Worm (Caenorhabditis elegans) whole organism, L1 larva: Measurements from ENCODE around the gene lact-4.

Experiments
- C34B4.2 ChIP-seq: sonication (generic microtip); optimal IDR thresholded peaks from 2 replicates; lab custom pipeline; 2017; ENCODE audit warnings: mild to moderate bottlenecking, missing genetic modification characterization, missing compliant biosample characterization
- F16B12.6 ChIP-seq: fragments of 150-350 bp; optimal IDR thresholded peaks from 2 replicates; lab custom pipeline; 2014; ENCODE audit warnings: missing biosample characterization, missing genetic modification characterization
- Y116A8C.19 ChIP-seq: sonication (generic microtip); optimal IDR thresholded peaks from 2 replicates; lab custom pipeline; 2016; ENCODE audit warnings: missing compliant biosample characterization, missing genetic modification characterization, borderline replicate concordance
- alr-1 ChIP-seq: fragments of 200-800 bp; sonication (Bioruptor generic); optimal IDR thresholded peaks from 2 replicates; lab custom pipeline; 2018; ENCODE audit warnings: borderline replicate concordance, mild to moderate bottlenecking, missing genetic modification characterization, missing compliant biosample characterization
- aly-2 ChIP-seq: fragments of 150-350 bp; optimal IDR thresholded peaks from 2 replicates; lab custom pipeline; 2014; ENCODE audit warnings: missing biosample characterization, missing genetic modification characterization
- ama-1 ChIP-seq: fragments of 150-350 bp; optimal IDR thresholded peaks from 2 replicates; lab custom pipeline; 2014
- blmp-1 ChIP-seq: fragments of 150-350 bp; optimal IDR thresholded peaks from 2 replicates; lab custom pipeline; 2014; ENCODE audit warnings: missing biosample characterization, missing genetic modification characterization
- ceh-82 ChIP-seq, 3 experiments: fragments of 150-350 bp in 1 of 3; sonication (generic microtip) in 2 of 3; optimal IDR thresholded peaks; 2 replicates each; lab custom pipeline; 2014 to 2017; ENCODE audit warnings: missing biosample characterization in 3 of 3, missing genetic modification characterization in 3 of 3
- ceh-88 ChIP-seq: fragments of 200-800 bp; sonication (Bioruptor generic); IDR thresholded peaks from 2 replicates; pipeline ENCODE4 v1.3.6; 2022; ENCODE audit warnings: missing genetic modification characterization, missing compliant biosample characterization
- ces-1 ChIP-seq: fragments of 150-350 bp; optimal IDR thresholded peaks from 2 replicates; lab custom pipeline; 2014; ENCODE audit warnings: missing biosample characterization, missing genetic modification reagents, missing genetic modification characterization
- dpl-1 ChIP-seq, 3 experiments: fragments of 150-350 bp in 2 of 3; sonication (generic microtip) in 1 of 3; optimal IDR thresholded peaks; 2 replicates each; lab custom pipeline; 2014 to 2017; ENCODE audit warnings: missing biosample characterization in 3 of 3, missing genetic modification characterization in 3 of 3, missing genetic modification reagents in 3 of 3
- dsc-1 ChIP-seq: sonication (generic microtip); optimal IDR thresholded peaks from 2 replicates; lab custom pipeline; 2016; ENCODE audit warnings: mild to moderate bottlenecking, missing genetic modification characterization, missing compliant biosample characterization
- efl-1 ChIP-seq, 4 experiments: fragments of 150-350 bp; optimal IDR thresholded peaks in 3 of 4; peaks in 1 of 4; 1 replicate in 1 of 4; 2 replicates in 3 of 4; lab custom pipeline; 2014; ENCODE audit warnings: missing biosample characterization in 2 of 4, missing genetic modification characterization in 2 of 4, missing genetic modification reagents in 2 of 4
- efl-3 ChIP-seq: fragments of 200-800 bp; sonication (Bioruptor generic); optimal IDR thresholded peaks from 2 replicates; lab custom pipeline; 2018; ENCODE audit warnings: mild to moderate bottlenecking, missing genetic modification characterization, missing compliant biosample characterization
- elt-2 ChIP-seq: sonication (generic microtip); optimal IDR thresholded peaks from 2 replicates; lab custom pipeline; 2016; ENCODE audit warnings: missing genetic modification characterization, mild to moderate bottlenecking, inconsistent platforms, missing compliant biosample characterization, missing genetic modification reagents
- elt-3 ChIP-seq, 6 experiments: fragments of 150-350 bp in 1 of 6; sonication (generic microtip); optimal IDR thresholded peaks; 2 replicates each; lab custom pipeline; 2017 to 2018; ENCODE audit warnings: missing biosample characterization in 6 of 6, missing genetic modification characterization in 6 of 6, inconsistent platforms in 1 of 6
- grh-1 ChIP-seq: fragments of 200-800 bp; sonication (Bioruptor generic); IDR thresholded peaks from 2 replicates; pipeline ENCODE4 v1.3.6; 2022; ENCODE audit warnings: missing genetic modification reagents, missing genetic modification characterization, missing compliant biosample characterization
- hlh-4 ChIP-seq: sonication (generic microtip); optimal IDR thresholded peaks from 2 replicates; lab custom pipeline; 2016; ENCODE audit warnings: mild to moderate bottlenecking, missing genetic modification characterization, missing compliant biosample characterization
- lin-35 ChIP-seq, 2 experiments: fragments of 150-350 bp; optimal IDR thresholded peaks; 2 replicates each; lab custom pipeline; 2014; ENCODE audit warnings: missing biosample characterization in 2 of 2, missing genetic modification characterization in 2 of 2, missing genetic modification reagents in 2 of 2
- lin-39 ChIP-seq: fragments of 150-350 bp; optimal IDR thresholded peaks from 2 replicates; lab custom pipeline; 2014; ENCODE audit warnings: missing biosample characterization, missing genetic modification reagents, missing genetic modification characterization
- lsy-2 ChIP-seq, 2 experiments: fragments of 150-350 bp; optimal IDR thresholded peaks; 2 replicates each; lab custom pipeline; 2014; ENCODE audit warnings: missing biosample characterization in 2 of 2, missing genetic modification characterization in 2 of 2
- mdl-1 ChIP-seq, 2 experiments: fragments of 150-350 bp; optimal IDR thresholded peaks; 2 replicates each; lab custom pipeline; 2014 to 2017; ENCODE audit warnings: missing biosample characterization in 2 of 2, missing genetic modification characterization in 2 of 2, inconsistent platforms in 1 of 2
- mef-2 ChIP-seq: fragments of 150-350 bp; optimal IDR thresholded peaks from 2 replicates; lab custom pipeline; 2014; ENCODE audit warnings: missing biosample characterization, missing genetic modification characterization
- mep-1 ChIP-seq: fragments of 150-350 bp; optimal IDR thresholded peaks from 2 replicates; lab custom pipeline; 2014; ENCODE audit warnings: missing biosample characterization, missing genetic modification characterization
- nhr-20 ChIP-seq: sonication (generic microtip); optimal IDR thresholded peaks from 2 replicates; lab custom pipeline; 2016; ENCODE audit warnings: mild to moderate bottlenecking, missing genetic modification characterization, missing compliant biosample characterization
- nhr-28 ChIP-seq: fragments of 150-350 bp; optimal IDR thresholded peaks from 2 replicates; lab custom pipeline; 2014; ENCODE audit warnings: missing biosample characterization, missing genetic modification characterization
- nhr-71 ChIP-seq: sonication (generic microtip); optimal IDR thresholded peaks from 2 replicates; lab custom pipeline; 2016; ENCODE audit warnings: mild to moderate bottlenecking, missing genetic modification characterization, moderate library complexity, missing compliant biosample characterization
- nhr-84 ChIP-seq: sonication (generic microtip); optimal IDR thresholded peaks from 2 replicates; lab custom pipeline; 2017; ENCODE audit warnings: missing biosample characterization, missing genetic modification characterization
- nhr-85 ChIP-seq: sonication (generic microtip); peaks from one replicate; lab custom pipeline; 2016; ENCODE audit warnings: missing genetic modification characterization, inconsistent platforms, missing compliant biosample characterization
- nhr-90 ChIP-seq: sonication (generic microtip); optimal IDR thresholded peaks from 2 replicates; lab custom pipeline; 2016; ENCODE audit warnings: mild to moderate bottlenecking, missing genetic modification characterization, missing compliant biosample characterization; ENCODE audit not compliant: poor library complexity
- pag-3 ChIP-seq: sonication (generic microtip); optimal IDR thresholded peaks from 2 replicates; lab custom pipeline; 2017; ENCODE audit warnings: missing genetic modification characterization, mild to moderate bottlenecking, missing compliant biosample characterization, antibody characterized with exemption, borderline replicate concordance; ENCODE audit not compliant: insufficient read depth
- pqm-1 ChIP-seq: sonication (generic microtip); optimal IDR thresholded peaks from 3 replicates; lab custom pipeline; 2017; ENCODE audit warnings: missing biosample characterization, missing genetic modification characterization
- skn-1 ChIP-seq: fragments of 150-350 bp; optimal IDR thresholded peaks from 2 replicates; lab custom pipeline; 2014; ENCODE audit warnings: missing biosample characterization, missing genetic modification characterization
- snpc-4 ChIP-seq: fragments of 150-350 bp; optimal IDR thresholded peaks from 2 replicates; lab custom pipeline; 2014; ENCODE audit warnings: missing biosample characterization, missing genetic modification characterization
- snu-23 ChIP-seq: sonication (generic microtip); optimal IDR thresholded peaks from 2 replicates; lab custom pipeline; 2016; ENCODE audit warnings: missing genetic modification characterization, missing compliant biosample characterization
- sptf-1 ChIP-seq: fragments of 150-350 bp; optimal IDR thresholded peaks from 2 replicates; lab custom pipeline; 2014; ENCODE audit warnings: missing biosample characterization, missing genetic modification characterization
- swsn-7 ChIP-seq: sonication (generic microtip); optimal IDR thresholded peaks from 2 replicates; lab custom pipeline; 2016; ENCODE audit warnings: missing genetic modification characterization, missing compliant biosample characterization
- tbx-2 ChIP-seq: sonication (generic microtip); optimal IDR thresholded peaks from 2 replicates; lab custom pipeline; 2016; ENCODE audit warnings: missing genetic modification characterization, missing compliant biosample characterization
- unc-130 ChIP-seq: fragments of 150-350 bp; optimal IDR thresholded peaks from 2 replicates; lab custom pipeline; 2017; ENCODE audit warnings: missing biosample characterization, missing genetic modification characterization, inconsistent platforms
- unc-62 ChIP-seq: fragments of 150-350 bp; optimal IDR thresholded peaks from 2 replicates; lab custom pipeline; 2014; ENCODE audit warnings: missing biosample characterization, missing genetic modification reagents, missing genetic modification characterization
- unc-86 ChIP-seq: sonication (generic microtip); optimal IDR thresholded peaks from 2 replicates; lab custom pipeline; 2016; ENCODE audit warnings: missing genetic modification characterization, missing compliant biosample characterization
- xbp-1 ChIP-seq: sonication (generic microtip); optimal IDR thresholded peaks from 2 replicates; lab custom pipeline; 2016; ENCODE audit warnings: missing genetic modification characterization, missing compliant biosample characterization
- zag-1 ChIP-seq: fragments of 150-350 bp; optimal IDR thresholded peaks from 2 replicates; lab custom pipeline; 2014; ENCODE audit warnings: missing biosample characterization, missing genetic modification characterization

Gene lact-4

DNA sequence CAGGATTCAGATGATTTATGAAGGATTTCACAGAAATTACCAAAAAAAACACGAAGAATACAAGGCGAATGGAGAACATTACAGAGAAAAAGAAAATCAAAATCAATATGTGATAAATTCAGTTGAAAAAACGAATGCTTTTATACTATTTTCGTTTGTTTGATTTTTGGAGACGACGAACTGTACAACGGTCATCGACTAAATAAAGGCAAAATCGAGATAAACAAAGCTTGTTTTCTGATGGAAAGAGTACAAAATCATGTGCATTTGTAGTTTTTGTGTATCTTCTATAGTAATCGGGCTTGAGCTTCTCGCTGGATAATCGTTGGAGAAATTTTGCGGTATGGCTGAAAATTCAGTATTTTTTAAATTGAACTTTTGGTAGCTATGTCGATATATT is 9.1 kb downstream of the lact-4 start, which contains the start of gene M05D6.8:
TSS of gene M05D6.8 (minus strand) at position 101 of the 400 bp plus-strand sequence.
- TF ChIP-seq ceh-82 (tag; optimal IDR thresholded peaks at IDR 0.05; lab: Kevin White, UChicago) (no peak), unc-86 (tag; lab: Kevin White, UChicago) (no peak)

ce11 chrII:8467809-8468208 is 12.5 kb downstream of the lact-4 start, which contains the start of gene M05D6.2:
Gene M05D6.2, plus strand, starts transcription at chrII:8468109.
- TF ChIP-seq efl-1 (optimal IDR thresholded peaks at IDR 0.05; lab: Kevin White, UChicago) (no peak), efl-1 (GFP tag; optimal IDR thresholded peaks at IDR 0.05 in 1 of 2; lab: Kevin White, UChicago) (peak in 1 of 2 experiments; percentile 17), sptf-1 (tag; lab: Kevin White, UChicago) (no peak)

ce11 chrII:8466874-8467273 is 13.4 kb downstream of the lact-4 start, which contains the start of gene F22B5.10:
Gene F22B5.10, plus strand, starts transcription at chrII:8467174.
- TF ChIP-seq pqm-1 (no peak), elt-3 (tag; optimal IDR thresholded peaks at IDR 0.05; lab: Kevin White, UChicago) (no peak), aly-2 (tag; lab: Kevin White, UChicago) (no peak), zag-1 (tag; lab: Kevin White, UChicago) (no peak), elt-2 (no peak), C34B4.2 (no peak), mdl-1 (tag; optimal IDR thresholded peaks at IDR 0.05; lab: Kevin White, UChicago) (no peak), tbx-2 (no peak), blmp-1 (tag; lab: Kevin White, UChicago) (no peak), snpc-4 (no peak), nhr-71 (tag; lab: Kevin White, UChicago) (no peak), pag-3 (tag; lab: Kevin White, UChicago) (no peak), sptf-1 (tag; lab: Kevin White, UChicago) (no peak)
- TF ChIP-seq, all 84 proteins: peak for 0

DNA sequence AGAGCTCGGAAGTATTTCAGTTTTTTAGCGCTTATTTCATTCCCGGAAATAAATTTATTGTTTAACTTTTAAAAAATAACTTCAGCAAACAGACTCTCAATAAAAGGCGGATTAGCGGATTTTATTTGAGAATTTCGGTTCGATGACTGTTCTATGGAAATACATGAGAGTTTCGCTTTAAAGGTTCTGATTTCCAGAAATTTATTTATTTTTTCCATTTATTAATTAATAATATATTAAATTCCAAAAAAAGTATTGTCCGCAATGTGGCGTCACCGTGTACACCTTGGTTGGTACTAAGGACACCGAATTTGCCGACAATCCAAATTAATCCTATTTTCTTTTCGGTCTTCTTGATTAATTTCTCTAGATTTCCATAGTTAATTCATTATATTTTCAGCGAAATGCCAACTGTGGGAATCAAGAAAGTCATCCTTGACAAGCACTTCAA is 15.8 kb downstream of the lact-4 start, which contains the start of gene fars-3:
TSS of gene fars-3 (plus strand) at position 401 of the 451 bp plus-strand sequence.
- peak; percentile 38 for TF ChIP-seq nhr-85
- TF ChIP-seq unc-62 (GFP tag; lab: Kevin White, UChicago) = no peak
- no peak for TF ChIP-seq ceh-88 (GFP tag; lab: Robert Waterston, UW)
- no peak for TF ChIP-seq Y116A8C.19 (tag; lab: Kevin White, UChicago)
- no peak for TF ChIP-seq nhr-84
- TF ChIP-seq blmp-1 (tag; lab: Kevin White, UChicago) = peak; percentile 52
- TF ChIP-seq nhr-20 (tag; lab: Kevin White, UChicago) = peak; percentile 5
- no peak for TF ChIP-seq C34B4.2
- no peak for TF ChIP-seq zag-1 (tag; lab: Kevin White, UChicago)
- TF ChIP-seq skn-1 (tag; lab: Kevin White, UChicago) = peak; percentile 25
- TF ChIP-seq nhr-71 (tag; lab: Kevin White, UChicago) = peak; percentile 30
- peak; percentile 38 for TF ChIP-seq unc-130
- peak; percentile 31 for TF ChIP-seq snu-23 (GFP tag; lab: Kevin White, UChicago)
- TF ChIP-seq alr-1 (tag; lab: Kevin White, UChicago) = no peak
- TF ChIP-seq mep-1 (tag; lab: Kevin White, UChicago) = peak; percentile 70
- no peak for TF ChIP-seq ces-1 (GFP tag; lab: Kevin White, UChicago)
- peak; percentile 17 for TF ChIP-seq ama-1 (lab: Kevin White, UChicago)
- TF ChIP-seq elt-2 = no peak
- no peak for TF ChIP-seq hlh-4 (tag; lab: Kevin White, UChicago)
- peak; percentile 33 to 59 for TF ChIP-seq lsy-2 (tag; optimal IDR thresholded peaks at IDR 0.05; lab: Kevin White, UChicago)
- TF ChIP-seq swsn-7 (tag; lab: Kevin White, UChicago) = peak; percentile 8
- TF ChIP-seq aly-2 (tag; lab: Kevin White, UChicago) = peak; percentile 46
- peak; percentile 12 for TF ChIP-seq snpc-4
- TF ChIP-seq xbp-1 (tag; lab: Kevin White, UChicago) = peak; percentile 13
- TF ChIP-seq nhr-28 (tag; lab: Kevin White, UChicago) = no peak
- TF ChIP-seq dpl-1 (GFP tag; optimal IDR thresholded peaks at IDR 0.05; lab: Kevin White, UChicago) = peak in 1 of 3 experiments; percentile 52
- no peak for TF ChIP-seq nhr-90
- no peak for TF ChIP-seq lin-39 (tag; lab: Kevin White, UChicago)
- TF ChIP-seq grh-1 (GFP tag; lab: Robert Waterston, UW) = no peak
- TF ChIP-seq lin-35 (GFP tag; optimal IDR thresholded peaks at IDR 0.05; lab: Kevin White, UChicago) = peak in 1 of 2 experiments; percentile 28
- TF ChIP-seq mef-2 = no peak
- TF ChIP-seq dsc-1 (tag; lab: Kevin White, UChicago) = no peak
- TF ChIP-seq efl-1 (optimal IDR thresholded peaks at IDR 0.05; lab: Kevin White, UChicago) = peak; percentile 1 to 8
- peak in 1 of 2 experiments; percentile 36 for TF ChIP-seq efl-1 (GFP tag; optimal IDR thresholded peaks at IDR 0.05 in 1 of 2; lab: Kevin White, UChicago)
- TF ChIP-seq F16B12.6 (tag; lab: Kevin White, UChicago) = peak; percentile 78
- no peak for TF ChIP-seq efl-3 (GFP tag; lab: Kevin White, UChicago)
